Worm (Caenorhabditis elegans): ENCODE measurements around the gene C29F5.8.

Gene C29F5.8

ce11 chrII:6331222-6331830 lies 25.1 kb downstream of the C29F5.8 start, which contains the start of gene set-4:
Gene set-4, minus strand, starts transcription at chrII:6331341.
- TF ChIP-seq ceh-100 (GFP tag; IDR thresholded peaks at IDR 0.05) (peak; percentile 77), snpc-3.4 (tag; optimal IDR thresholded peaks at IDR 0.05) (no peak), aptf-2 (GFP tag; conservative IDR thresholded peaks at IDR 0.05) (no peak), B0261.1 (tag; optimal IDR thresholded peaks at IDR 0.05) (no peak), nhr-90 (tag; optimal IDR thresholded peaks at IDR 0.05) (peak; percentile 57), tbp1 (GFP tag; optimal IDR thresholded peaks at IDR 0.05) (peak; percentile 62), unc-62 (GFP tag; optimal IDR thresholded peaks at IDR 0.05) (no peak), him-1 (tag; optimal IDR thresholded peaks at IDR 0.05) (peak; percentile 10), madf-10 (tag; optimal IDR thresholded peaks at IDR 0.05) (peak; percentile 68), sdz-38 (tag; optimal IDR thresholded peaks at IDR 0.05) (no peak), egl-18 (GFP tag; IDR thresholded peaks at IDR 0.05) (peak; percentile 55; the same call in 1 of the 2 replicates), xnd-1 (tag; optimal IDR thresholded peaks at IDR 0.05) (peak; percentile 62), madf-8 (GFP tag; conservative IDR thresholded peaks at IDR 0.05) (peak; percentile 30; the same call in 1 of the 2 replicates), ama-1 (optimal IDR thresholded peaks at IDR 0.05) (no peak), ama-1 (GFP tag; optimal IDR thresholded peaks at IDR 0.05) (no peak), nfya-1 (tag; optimal IDR thresholded peaks at IDR 0.05; ENCODE audit: borderline replicate concordance, insufficient read depth) (no peak), chd-7 (tag; optimal IDR thresholded peaks at IDR 0.05) (peak; percentile 73), mxl-1 (tag; optimal IDR thresholded peaks at IDR 0.05) (no peak), tlf-1 (GFP tag; optimal IDR thresholded peaks at IDR 0.05) (peak; percentile 60), akir-1 (GFP tag; optimal IDR thresholded peaks at IDR 0.05) (no peak), hmg-1.2 (GFP tag; IDR thresholded peaks at IDR 0.05) (peak; percentile 68), F39B2.1 (GFP tag; IDR thresholded peaks at IDR 0.05) (no peak), pbrm-1 (GFP tag; IDR thresholded peaks at IDR 0.05) (peak; percentile 86), attf-6 (GFP tag; IDR thresholded peaks at IDR 0.05) (no peak), T26A5.8 (tag; optimal IDR thresholded peaks at IDR 0.05) (no peak), efl-1 (GFP tag; optimal IDR thresholded peaks at IDR 0.05) (peak; percentile 58), fkh-3 (tag; optimal IDR thresholded peaks at IDR 0.05) (no peak), ztf-28 (GFP tag; IDR thresholded peaks at IDR 0.05) (no peak), zim-3 (tag; optimal IDR thresholded peaks at IDR 0.05) (peak; percentile 11), pha-4 (tag; optimal IDR thresholded peaks at IDR 0.05) (no peak), Y53G8AR.9 (GFP tag; conservative IDR thresholded peaks at IDR 0.05) (peak; percentile 82), cebp-2 (GFP tag; IDR thresholded peaks at IDR 0.05) (no peak), let-607 (tag; optimal IDR thresholded peaks at IDR 0.05) (peak; percentile 53 to 72), ZK185.1 (tag; optimal IDR thresholded peaks at IDR 0.05; ENCODE audit: poor library complexity, severe bottlenecking) (peak; percentile 68), ekl-4 (GFP tag; IDR thresholded peaks at IDR 0.05) (peak; percentile 84), K12H6.12 (tag; optimal IDR thresholded peaks at IDR 0.05) (peak; percentile 87), B0336.3 (GFP tag; IDR thresholded peaks at IDR 0.05) (peak; percentile 89), ztf-26 (tag; optimal IDR thresholded peaks at IDR 0.05) (peak; percentile 85), F33H1.4 (GFP tag; IDR thresholded peaks at IDR 0.05) (peak; percentile 78), hrde-1 (tag; optimal IDR thresholded peaks at IDR 0.05; ENCODE audit: borderline replicate concordance) (no peak), nhr-80 (tag; optimal IDR thresholded peaks at IDR 0.05) (peak; percentile 97), ccch-3 (GFP tag; optimal IDR thresholded peaks at IDR 0.05) (no peak), snpc-4 (GFP tag; optimal IDR thresholded peaks at IDR 0.05) (peak; percentile 4), snpc-4 (tag; optimal IDR thresholded peaks at IDR 0.05) (peak; percentile 6 to 81 (median 64)), tbx-9 (tag; optimal IDR thresholded peaks at IDR 0.05; ENCODE audit: borderline replicate concordance) (no peak), lsl-1 (GFP tag; optimal IDR thresholded peaks at IDR 0.05) (peak; percentile 78), C06A6.2 (GFP tag; conservative IDR thresholded peaks at IDR 0.05) (peak; percentile 76; the same call in 1 of the 2 replicates), nhr-27 (tag; optimal IDR thresholded peaks at IDR 0.05) (no peak)

Data from whole organism, young adult.